Fruit fly (Drosophila melanogaster): ENCODE data around the gene CG14625.

DNA sequence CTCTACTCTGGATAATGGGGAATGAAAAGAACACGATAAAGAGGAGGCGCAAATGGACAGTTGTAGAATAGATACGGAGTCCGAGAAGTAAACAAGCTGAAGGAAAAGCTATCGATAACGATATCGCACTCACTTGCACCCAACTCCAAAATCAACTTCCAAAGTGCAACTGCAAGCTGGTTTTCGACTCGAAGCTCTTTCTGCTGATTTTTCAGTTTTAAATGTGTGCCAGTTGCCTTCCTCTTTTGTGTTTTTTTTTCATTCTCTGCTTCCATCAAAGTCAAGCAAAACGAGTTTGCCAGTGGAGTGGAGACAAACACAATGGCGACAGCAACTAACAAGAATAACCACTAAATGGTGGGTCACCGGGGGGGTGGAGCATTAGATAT lies 36.3 kb downstream of the CG14625 start:
- TF ChIP-seq CG8478 (optimal IDR thresholded peaks at IDR 0.05) = no peak
- TF ChIP-seq usp (GFP tag; optimal IDR thresholded peaks at IDR 0.05) = no peak
- TF ChIP-seq EcR (GFP tag; optimal IDR thresholded peaks at IDR 0.05) = no peak
- TF ChIP-seq Dll (optimal IDR thresholded peaks at IDR 0.05) = no peak
